Worm (Caenorhabditis elegans): ENCODE measurements around the gene Y54G2A.52.

Gene Y54G2A.52

DNA sequence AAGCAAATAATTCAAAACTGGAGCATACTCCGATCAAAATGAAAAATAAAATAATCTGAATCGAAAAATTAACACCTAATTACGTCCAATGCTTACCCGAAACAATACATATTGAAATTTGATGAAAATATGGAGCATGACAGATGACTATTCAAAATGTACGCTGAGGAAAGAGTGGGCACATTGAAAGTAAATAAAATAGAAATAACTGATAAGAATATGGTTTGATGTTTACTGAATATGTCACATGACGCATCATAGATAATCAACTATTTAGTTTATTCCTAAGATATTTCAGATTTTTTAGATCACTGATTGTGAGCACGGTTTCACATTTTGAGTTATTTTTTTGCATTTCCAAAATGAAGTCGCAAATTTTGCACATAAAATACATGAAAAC lies at the start of gene Y54G2A.52:
Y54G2A.52 (minus strand) TSS at position 348 of the 400 bp plus-strand sequence.
- no peak for TF ChIP-seq nhr-11 (tag; optimal IDR thresholded peaks at IDR 0.05)
- no peak for TF ChIP-seq aly-2 (tag; optimal IDR thresholded peaks at IDR 0.05)
- no peak for TF ChIP-seq ztf-4 (tag; optimal IDR thresholded peaks at IDR 0.05)
- TF ChIP-seq R02D3.7 (tag; optimal IDR thresholded peaks at IDR 0.05): no peak
- TF ChIP-seq elt-3 (tag; optimal IDR thresholded peaks at IDR 0.05): no peak
- TF ChIP-seq skn-1 (tag; optimal IDR thresholded peaks at IDR 0.05): peak; percentile 35
- no peak for TF ChIP-seq unc-39 (tag; optimal IDR thresholded peaks at IDR 0.05)
- TF ChIP-seq pha-4 (tag; optimal IDR thresholded peaks at IDR 0.05): peak; percentile 84
- TF ChIP-seq pqm-1 (tag; optimal IDR thresholded peaks at IDR 0.05): peak; percentile 74
- peak; percentile 82 for TF ChIP-seq elt-2 (tag; optimal IDR thresholded peaks at IDR 0.05)

- TF ChIP-seq nhr-67 (tag; optimal IDR thresholded peaks at IDR 0.05): no peak
- TF ChIP-seq elt-3 (tag; optimal IDR thresholded peaks at IDR 0.05): no peak
- TF ChIP-seq egl-5 (tag; optimal IDR thresholded peaks at IDR 0.05): no peak
- TF ChIP-seq lin-39 (tag; optimal IDR thresholded peaks at IDR 0.05): no peak
- TF ChIP-seq nhr-76 (tag; optimal IDR thresholded peaks at IDR 0.05): no peak
- no peak for TF ChIP-seq ceh-16 (tag; optimal IDR thresholded peaks at IDR 0.05)
- no peak for TF ChIP-seq snpc-4 (tag; optimal IDR thresholded peaks at IDR 0.05)
- no peak for TF ChIP-seq lsy-12 (tag; optimal IDR thresholded peaks at IDR 0.05)
- TF ChIP-seq lin-15B (tag; optimal IDR thresholded peaks at IDR 0.05): peak; percentile 36
- TF ChIP-seq sea-2 (GFP tag; optimal IDR thresholded peaks at IDR 0.05): no peak
- TF ChIP-seq nfya-1 (tag; optimal IDR thresholded peaks at IDR 0.05; ENCODE audit: insufficient read depth): no peak
- TF ChIP-seq egl-27 (tag; optimal IDR thresholded peaks at IDR 0.05): no peak
- TF ChIP-seq mml-1 (tag; optimal IDR thresholded peaks at IDR 0.05): no peak
- TF ChIP-seq ZK546.5 (tag; optimal IDR thresholded peaks at IDR 0.05): no peak
- peak; percentile 98 for TF ChIP-seq pha-4 (tag; optimal IDR thresholded peaks at IDR 0.05)
- TF ChIP-seq fkh-2 (tag; optimal IDR thresholded peaks at IDR 0.05): no peak
- no peak for TF ChIP-seq unc-39 (tag; optimal IDR thresholded peaks at IDR 0.05)
- no peak for TF ChIP-seq nhr-23 (tag; optimal IDR thresholded peaks at IDR 0.05)
- TF ChIP-seq nhr-77 (tag; optimal IDR thresholded peaks at IDR 0.05): no peak
- TF ChIP-seq mdl-1 (tag; optimal IDR thresholded peaks at IDR 0.05): no peak
- TF ChIP-seq nhr-12 (tag; optimal IDR thresholded peaks at IDR 0.05): no peak
- no peak for TF ChIP-seq ztf-4 (tag; optimal IDR thresholded peaks at IDR 0.05)
- no peak for TF ChIP-seq pqm-1 (tag; optimal IDR thresholded peaks at IDR 0.05)
- TF ChIP-seq elt-2 (tag; optimal IDR thresholded peaks at IDR 0.05): peak; percentile 9
- no peak for TF ChIP-seq skn-1 (tag; optimal IDR thresholded peaks at IDR 0.05)
- TF ChIP-seq nhr-11 (tag; optimal IDR thresholded peaks at IDR 0.05): no peak
These were observed 47.8 kb upstream of the Y54G2A.52 start, which contains the start of gene Y54G2A.40 for ce11 chrIV:2846264-2846663. TSS of gene Y54G2A.40 (plus strand) at chrIV:2846476.

ce11 chrIV:2843882-2844281 lies 45.4 kb upstream of the Y54G2A.52 start, which contains the start of gene Y54G2A.15:
TSS of gene Y54G2A.15 (minus strand) at chrIV:2843982.
- no peak for TF ChIP-seq fkh-10 (GFP tag; optimal IDR thresholded peaks at IDR 0.05)
- no peak for TF ChIP-seq fkh-2 (tag; optimal IDR thresholded peaks at IDR 0.05)

DNA sequence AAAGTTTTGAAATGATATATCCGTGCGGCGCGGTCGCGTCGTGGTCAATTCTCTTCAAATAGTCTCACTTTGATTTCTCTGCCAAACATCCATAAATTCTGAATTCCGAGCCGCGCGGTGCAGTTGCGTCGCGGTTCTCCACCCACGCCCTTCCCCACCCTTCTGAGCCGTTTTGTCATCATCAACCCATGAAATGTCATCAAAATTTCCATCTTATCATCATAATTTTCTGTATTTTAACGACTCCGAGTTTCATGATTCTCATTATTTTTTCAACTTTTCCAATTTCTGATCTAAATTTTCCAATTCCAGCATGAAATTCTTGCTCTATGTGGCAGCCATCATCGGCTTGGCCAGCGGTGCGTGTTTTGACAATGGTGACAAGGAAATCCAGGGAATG lies 43.7 kb upstream of the Y54G2A.52 start, which contains the start of gene clec-84:
clec-84 (plus strand) TSS at position 301 of the 400 bp plus-strand sequence.
- no peak for TF ChIP-seq elt-3 (tag; optimal IDR thresholded peaks at IDR 0.05)
- TF ChIP-seq ztf-4 (tag; optimal IDR thresholded peaks at IDR 0.05): no peak
- no peak for TF ChIP-seq tbx-2 (tag; optimal IDR thresholded peaks at IDR 0.05)
- TF ChIP-seq elt-2 (tag; optimal IDR thresholded peaks at IDR 0.05): peak; percentile 2
- TF ChIP-seq ZK546.5 (tag; optimal IDR thresholded peaks at IDR 0.05): no peak
- no peak for TF ChIP-seq skn-1 (tag; optimal IDR thresholded peaks at IDR 0.05)

DNA sequence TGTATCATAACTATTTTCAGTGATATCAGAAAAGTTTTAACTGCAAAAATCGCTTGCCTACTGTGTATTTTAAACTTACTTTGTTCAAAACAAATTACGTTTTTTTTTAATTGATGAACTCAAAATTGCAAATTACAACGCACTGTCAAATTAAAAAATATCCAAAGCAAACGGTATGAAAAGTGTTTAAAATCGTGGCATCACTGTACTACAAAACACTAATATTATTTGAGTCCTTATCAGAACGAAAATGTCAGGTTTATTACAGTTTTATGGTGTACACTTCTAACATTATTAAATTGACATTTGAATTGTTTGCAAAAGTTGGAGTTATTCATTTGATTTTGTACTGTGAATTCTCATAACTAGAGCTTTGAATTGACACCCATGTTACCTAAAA lies 42.8 kb upstream of the Y54G2A.52 start, which contains the start of gene clec-83:
clec-83 (minus strand) TSS at position 213 of the 400 bp plus-strand sequence.
- TF ChIP-seq pqm-1 (tag; optimal IDR thresholded peaks at IDR 0.05) (peak; percentile 27), lin-15B (tag; optimal IDR thresholded peaks at IDR 0.05) (no peak), nhr-76 (tag; optimal IDR thresholded peaks at IDR 0.05) (no peak), sea-2 (GFP tag; optimal IDR thresholded peaks at IDR 0.05) (no peak), pha-4 (tag; optimal IDR thresholded peaks at IDR 0.05) (peak; percentile 28), zag-1 (tag; optimal IDR thresholded peaks at IDR 0.05) (no peak), unc-39 (tag; optimal IDR thresholded peaks at IDR 0.05) (no peak), nhr-77 (tag; optimal IDR thresholded peaks at IDR 0.05) (no peak), elt-2 (tag; optimal IDR thresholded peaks at IDR 0.05) (peak; percentile 55), daf-12 (tag; optimal IDR thresholded peaks at IDR 0.05) (no peak), nhr-28 (tag; optimal IDR thresholded peaks at IDR 0.05) (no peak), elt-1 (tag; optimal IDR thresholded peaks at IDR 0.05) (no peak)
